Fruit fly (Drosophila melanogaster): Measurements from ENCODE around the gene Krn.

dm6 chr3L:17659268-17659589, 5.1 kb upstream of the Krn start:
- TF ChIP-seq psq (optimal IDR thresholded peaks at IDR 0.05) (no peak), ttk (optimal IDR thresholded peaks at IDR 0.05) (no peak), h (optimal IDR thresholded peaks at IDR 0.05) (no peak), Sin3A (optimal IDR thresholded peaks at IDR 0.05) (no peak)
